Worm (Caenorhabditis elegans) whole organism, L2 larva: ENCODE results near the gene fbxa-47.
"Not testable (repeated sequence)": the region's sequence is repeated elsewhere in the genome, so short reads cannot be mapped to it uniquely, and the experiment has no call there.

Experiments
- C34F6.9 ChIP-seq: fragments of 150-350 bp; optimal IDR thresholded peaks from 2 replicates; lab custom pipeline; 2014; ENCODE audit warnings: missing biosample characterization, missing genetic modification characterization
- F13H6.1 ChIP-seq: sonication (generic microtip); optimal IDR thresholded peaks from 2 replicates; lab custom pipeline; 2016; ENCODE audit warnings: missing genetic modification characterization, missing compliant biosample characterization
- R02D3.7 ChIP-seq: fragments of 150-350 bp; optimal IDR thresholded peaks from 2 replicates; lab custom pipeline; 2014; ENCODE audit warnings: missing biosample characterization, missing genetic modification characterization
- Y55F3AM.14 ChIP-seq: fragments of 200-800 bp; sonication (Bioruptor generic); optimal IDR thresholded peaks from 2 replicates; lab custom pipeline; 2018; ENCODE audit warnings: mild to moderate bottlenecking, missing genetic modification characterization, missing compliant biosample characterization
- ZK546.5 ChIP-seq: sonication (generic microtip); optimal IDR thresholded peaks from 2 replicates; lab custom pipeline; 2017; ENCODE audit warnings: missing biosample characterization, missing genetic modification characterization
- alr-1 ChIP-seq: fragments of 150-350 bp; optimal IDR thresholded peaks from 2 replicates; lab custom pipeline; 2014; ENCODE audit warnings: missing biosample characterization, missing genetic modification characterization
- aly-2 ChIP-seq: fragments of 150-350 bp; optimal IDR thresholded peaks from 2 replicates; lab custom pipeline; 2014; ENCODE audit warnings: missing biosample characterization, missing genetic modification characterization
- ama-1 ChIP-seq: fragments of 150-350 bp; optimal IDR thresholded peaks from 2 replicates; lab custom pipeline; 2018; ENCODE audit warnings: inconsistent platforms
- ceh-16 ChIP-seq: fragments of 150-350 bp; optimal IDR thresholded peaks from 2 replicates; lab custom pipeline; 2014; ENCODE audit warnings: missing biosample characterization, missing genetic modification characterization
- ceh-82 ChIP-seq: fragments of 150-350 bp; optimal IDR thresholded peaks from 2 replicates; lab custom pipeline; 2014; ENCODE audit warnings: missing biosample characterization, missing genetic modification characterization
- dmd-4 ChIP-seq: sonication (generic microtip); optimal IDR thresholded peaks from 2 replicates; lab custom pipeline; 2017; ENCODE audit warnings: missing biosample characterization, missing genetic modification characterization
- elt-1 ChIP-seq: fragments of 150-350 bp; optimal IDR thresholded peaks from 2 replicates; lab custom pipeline; 2014; ENCODE audit warnings: missing biosample characterization, missing genetic modification characterization
- elt-3 ChIP-seq: sonication (generic microtip); optimal IDR thresholded peaks from 2 replicates; lab custom pipeline; 2017; ENCODE audit warnings: missing biosample characterization, missing genetic modification characterization
- fos-1 ChIP-seq: fragments of 150-350 bp; optimal IDR thresholded peaks from 2 replicates; lab custom pipeline; 2014; ENCODE audit warnings: missing biosample characterization, missing genetic modification characterization
- gmeb-1 ChIP-seq: fragments of 150-350 bp; optimal IDR thresholded peaks from 2 replicates; lab custom pipeline; 2014; ENCODE audit warnings: missing biosample characterization, missing genetic modification characterization
- lin-11 ChIP-seq: fragments of 150-350 bp; sonication (generic microtip); optimal IDR thresholded peaks from 2 replicates; lab custom pipeline; 2014; ENCODE audit warnings: missing biosample characterization, missing genetic modification characterization, inconsistent platforms, mixed read lengths
- lin-13 ChIP-seq: fragments of 150-350 bp; optimal IDR thresholded peaks from 2 replicates; lab custom pipeline; 2014; ENCODE audit warnings: missing biosample characterization, missing genetic modification reagents, missing genetic modification characterization
- mab-5 ChIP-seq: fragments of 150-350 bp; optimal IDR thresholded peaks from 2 replicates; lab custom pipeline; 2014; ENCODE audit warnings: missing biosample characterization, missing genetic modification characterization
- mbf-1 ChIP-seq: sonication (generic microtip); optimal IDR thresholded peaks from 2 replicates; lab custom pipeline; 2017; ENCODE audit warnings: missing biosample characterization, missing genetic modification characterization
- nhr-11 ChIP-seq: fragments of 150-350 bp; optimal IDR thresholded peaks from 2 replicates; lab custom pipeline; 2014; ENCODE audit warnings: missing biosample characterization, missing genetic modification characterization
- nhr-23 ChIP-seq: fragments of 150-350 bp; optimal IDR thresholded peaks from 2 replicates; lab custom pipeline; 2014; ENCODE audit warnings: missing biosample characterization, missing genetic modification reagents, missing genetic modification characterization
- nhr-237 ChIP-seq: fragments of 150-350 bp; optimal IDR thresholded peaks from 2 replicates; lab custom pipeline; 2014; ENCODE audit warnings: missing biosample characterization, missing genetic modification characterization
- nhr-25 ChIP-seq: fragments of 150-350 bp; sonication (generic microtip); optimal IDR thresholded peaks from 3 replicates; lab custom pipeline; 2014; ENCODE audit warnings: missing biosample characterization, missing genetic modification characterization
- nhr-6 ChIP-seq: fragments of 150-350 bp; optimal IDR thresholded peaks from 2 replicates; lab custom pipeline; 2014; ENCODE audit warnings: missing biosample characterization, missing genetic modification characterization
- nhr-77 ChIP-seq: fragments of 150-350 bp; optimal IDR thresholded peaks from 2 replicates; lab custom pipeline; 2014; ENCODE audit warnings: missing biosample characterization, missing genetic modification characterization
- peb-1 ChIP-seq: fragments of 150-350 bp; optimal IDR thresholded peaks from 2 replicates; lab custom pipeline; 2014; ENCODE audit warnings: missing biosample characterization, missing genetic modification characterization
- sem-4 ChIP-seq: fragments of 150-350 bp; optimal IDR thresholded peaks from 2 replicates; lab custom pipeline; 2014; ENCODE audit warnings: missing biosample characterization, missing genetic modification reagents, missing genetic modification characterization
- skn-1 ChIP-seq: sonication (generic microtip); optimal IDR thresholded peaks from 2 replicates; lab custom pipeline; 2017; ENCODE audit warnings: missing biosample characterization, missing genetic modification characterization
- sma-3 ChIP-seq: sonication (generic microtip); optimal IDR thresholded peaks from 2 replicates; lab custom pipeline; 2016; ENCODE audit warnings: missing genetic modification reagents, missing genetic modification characterization, missing compliant biosample characterization
- snpc-4 ChIP-seq: fragments of 150-350 bp; optimal IDR thresholded peaks from 2 replicates; lab custom pipeline; 2014; ENCODE audit warnings: missing biosample characterization, missing genetic modification characterization
- unc-55 ChIP-seq: fragments of 150-350 bp; sonication (generic microtip); optimal IDR thresholded peaks from 3 replicates; lab custom pipeline; 2014; ENCODE audit warnings: missing biosample characterization, missing genetic modification reagents, missing genetic modification characterization
- zag-1 ChIP-seq: fragments of 150-350 bp; optimal IDR thresholded peaks from 2 replicates; lab custom pipeline; 2014; ENCODE audit warnings: missing biosample characterization, missing genetic modification characterization
- ztf-1 ChIP-seq: fragments of 200-800 bp; sonication (Bioruptor generic); conservative IDR thresholded peaks from 2 replicates; pipeline ENCODE4 v1.3.6; 2022; ENCODE audit warnings: missing genetic modification characterization, missing compliant biosample characterization
- ztf-11 ChIP-seq: sonication (generic microtip); optimal IDR thresholded peaks from 2 replicates; lab custom pipeline; 2017; ENCODE audit warnings: missing biosample characterization, missing genetic modification characterization

Gene fbxa-47

ce11 chrIII:2272075-2272474 is 39.8 kb upstream of the fbxa-47 start, which contains the start of gene fbxa-48:
Gene fbxa-48, minus strand, starts transcription at chrIII:2272175.
- TF ChIP-seq ztf-11 (tag; lab: Kevin White, UChicago) (no peak), mbf-1 (no peak), fos-1 (tag; lab: Kevin White, UChicago) (peak; percentile 48), F13H6.1 (no peak)

- TF ChIP-seq elt-3 (no peak), fos-1 (tag; lab: Kevin White, UChicago) (peak; percentile 58)
- TF ChIP-seq, all 48 proteins: peak for 1
These were observed 33.9 kb upstream of the fbxa-47 start, which contains the start of gene fbxa-9 for ce11 chrIII:2265986-2266701. Gene fbxa-9, plus strand, starts transcription at chrIII:2266651.

ce11 chrIII:2262942-2263341 is 30.7 kb upstream of the fbxa-47 start, which contains the start of gene Y54F10BM.6:
Gene Y54F10BM.6, plus strand, starts transcription at chrIII:2263242.
- TF ChIP-seq unc-55 (GFP tag; lab: Kevin White, UChicago) (no peak), C34F6.9 (tag; lab: Kevin White, UChicago) (no peak), lin-11 (tag; lab: Kevin White, UChicago) (no peak), nhr-77 (tag; lab: Kevin White, UChicago) (no peak), elt-3 (no peak), sma-3 (GFP tag; lab: Kevin White, UChicago) (no peak), mab-5 (tag; lab: Kevin White, UChicago) (no peak), ztf-11 (tag; lab: Kevin White, UChicago) (no peak), nhr-6 (tag; lab: Kevin White, UChicago) (no peak), nhr-25 (no peak), nhr-11 (tag; lab: Kevin White, UChicago) (no peak)

- not testable (repeated sequence) for TF ChIP-seq ceh-16 (tag; lab: Kevin White, UChicago); ztf-11 (tag; lab: Kevin White, UChicago); ceh-82
These were observed 29.1 kb upstream of the fbxa-47 start, which contains the start of gene fbxa-42 for ce11 chrIII:2261353-2261752. Gene fbxa-42, minus strand, starts transcription at chrIII:2261453.

ce11 chrIII:2259329-2259728 is 27.1 kb upstream of the fbxa-47 start:
- TF ChIP-seq alr-1 (no peak), ZK546.5 (tag; lab: Kevin White, UChicago) (no peak), sma-3 (GFP tag; lab: Kevin White, UChicago) (no peak), elt-1 (tag; lab: Kevin White, UChicago) (no peak), zag-1 (tag; lab: Kevin White, UChicago) (no peak), nhr-237 (tag; lab: Kevin White, UChicago) (no peak), ceh-82 (no peak), C34F6.9 (tag; lab: Kevin White, UChicago) (no peak), nhr-23 (tag; lab: Kevin White, UChicago) (no peak), aly-2 (tag; lab: Kevin White, UChicago) (no peak), lin-13 (GFP tag; lab: Kevin White, UChicago) (no peak)

- TF ChIP-seq skn-1 (tag; lab: Kevin White, UChicago) (no peak), Y55F3AM.14 (no peak), gmeb-1 (no peak), ztf-1 (GFP tag; lab: Robert Waterston, UW) (no peak), R02D3.7 (tag; lab: Kevin White, UChicago) (no peak), ztf-11 (tag; lab: Kevin White, UChicago) (no peak), ama-1 (lab: Kevin White, UChicago) (no peak), sma-3 (GFP tag; lab: Kevin White, UChicago) (no peak), elt-3 (no peak), ceh-16 (tag; lab: Kevin White, UChicago) (no peak), lin-11 (tag; lab: Kevin White, UChicago) (no peak), peb-1 (tag; lab: Kevin White, UChicago) (no peak), sem-4 (no peak), dmd-4 (no peak), snpc-4 (no peak)
These were observed 26.6 kb upstream of the fbxa-47 start, which contains the start of gene fbxa-43 for ce11 chrIII:2258863-2259262. Gene fbxa-43, minus strand, starts transcription at chrIII:2258963.
